Fruit fly (Drosophila melanogaster) whole organism: Measurements from ENCODE around the gene CG32271.

ENCODE experiments used
- psq ChIP-seq: fragments of >200 bp; optimal IDR thresholded peaks from 2 replicates; lab custom pipeline; 2017
- usp ChIP-seq: fragments of >200 bp; optimal IDR thresholded peaks from 2 replicates; lab custom pipeline; 2017; ENCODE audit warnings: missing biosample characterization, missing genetic modification characterization, mixed read lengths

DNA sequence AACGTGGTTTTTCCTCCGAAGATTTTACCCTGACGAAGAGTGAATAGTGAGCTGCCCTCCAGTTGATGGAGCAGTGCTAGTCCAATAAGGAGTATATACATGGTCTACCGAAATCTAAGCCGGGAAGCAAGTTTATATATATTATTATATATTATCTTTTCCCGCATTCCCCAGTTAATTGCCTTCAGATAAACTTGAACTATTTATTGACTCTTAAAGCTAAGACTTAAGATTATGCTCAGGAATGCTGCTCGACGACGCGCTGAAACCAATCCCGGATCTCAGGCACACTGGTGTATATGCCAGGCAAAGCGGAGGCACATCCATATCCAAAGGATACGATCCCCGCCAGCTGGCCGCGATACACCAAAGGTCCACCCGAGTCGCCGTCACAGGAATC lies 2.4 kb upstream of the CG32271 start, which contains the start of gene CG32277:
- no peak for TF ChIP-seq usp (GFP tag; lab: Kevin White, UChicago)
- no peak for TF ChIP-seq psq (lab: Kevin White, UChicago)
